Worm (Caenorhabditis elegans): ENCODE results near the gene fbxa-104.

ce11 chrV:15399691-15400377 lies 23.6 kb downstream of the fbxa-104 start, which contains the start of the genes T06E6.15 and sri-7:
- TF ChIP-seq ama-1 (optimal IDR thresholded peaks at IDR 0.05), result no peak
- no peak for TF ChIP-seq scrt-1 (GFP tag; IDR thresholded peaks at IDR 0.05)
- TF ChIP-seq B0310.2 (tag; optimal IDR thresholded peaks at IDR 0.05), result no peak

Data from whole organism, early embryonic.